Worm (Caenorhabditis elegans): Measurements from ENCODE around the gene Y94H6A.5.
"Not testable (repeated sequence)": the region's sequence is repeated elsewhere in the genome, so short reads cannot be mapped to it uniquely, and the experiment has no call there.

DNA sequence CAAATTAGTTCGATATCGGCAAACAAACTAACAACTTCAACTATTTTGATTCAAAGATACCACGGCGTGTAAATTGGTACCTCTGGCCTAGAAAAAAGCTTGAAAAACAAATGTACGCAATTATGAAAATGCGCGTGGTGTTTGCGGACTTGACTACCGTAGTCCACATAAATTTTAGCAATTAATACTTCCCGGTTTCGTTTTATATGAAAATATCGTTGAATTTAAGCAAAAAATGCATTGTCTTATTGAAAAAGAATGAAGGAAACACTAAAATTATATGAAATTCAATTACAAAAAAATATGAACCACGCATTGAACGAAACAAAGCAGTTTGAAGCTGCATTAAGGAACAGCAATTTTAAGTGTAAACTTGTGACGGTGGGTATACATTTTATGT, 28.9 kb downstream of the Y94H6A.5 start, which contains the start of gene gpx-4:
- not testable (repeated sequence) for TF ChIP-seq rcor-1 (GFP tag; IDR thresholded peaks at IDR 0.05); efl-1 (GFP tag; optimal IDR thresholded peaks at IDR 0.05); zim-3 (tag; optimal IDR thresholded peaks at IDR 0.05); Y56A3A.18 (GFP tag; IDR thresholded peaks at IDR 0.05); attf-3 (GFP tag; conservative IDR thresholded peaks at IDR 0.05); B0336.3 (GFP tag; IDR thresholded peaks at IDR 0.05); Y67H2A.10 (GFP tag; conservative IDR thresholded peaks at IDR 0.05); bed-1 (GFP tag; IDR thresholded peaks at IDR 0.05); ceh-91 (GFP tag; IDR thresholded peaks at IDR 0.05); snpc-4 (GFP tag; optimal IDR thresholded peaks at IDR 0.05); snpc-4 (tag; optimal IDR thresholded peaks at IDR 0.05)

All from whole organism, young adult.